Worm (Caenorhabditis elegans) whole organism, early embryonic: Measurements from ENCODE around the gene nhr-198.

ENCODE experiments used
- ama-1 ChIP-seq: fragments of 150-350 bp; optimal IDR thresholded peaks from 2 replicates; lab custom pipeline; 2014
- ceh-13 ChIP-seq: fragments of 200-800 bp; sonication (Bioruptor generic); optimal IDR thresholded peaks from 2 replicates; lab custom pipeline; 2018; ENCODE audit warnings: mild to moderate bottlenecking, missing genetic modification characterization, missing compliant biosample characterization
- ceh-36 ChIP-seq: sonication (generic microtip); optimal IDR thresholded peaks from 2 replicates; lab custom pipeline; 2016; ENCODE audit warnings: missing genetic modification characterization, inconsistent platforms, missing compliant biosample characterization
- flt-1 ChIP-seq: fragments of 200-800 bp; sonication (Bioruptor generic); IDR thresholded peaks from 2 replicates; pipeline ENCODE4 v1.3.6; 2022; ENCODE audit warnings: missing genetic modification characterization, missing compliant biosample characterization
- hmbx-1 ChIP-seq: sonication (generic microtip); optimal IDR thresholded peaks from 2 replicates; lab custom pipeline; 2016; ENCODE audit warnings: mild to moderate bottlenecking, missing genetic modification characterization, missing compliant biosample characterization
- hmg-4 ChIP-seq: fragments of 200-800 bp; sonication (Bioruptor generic); optimal IDR thresholded peaks from 2 replicates; lab custom pipeline; 2018; ENCODE audit warnings: mild to moderate bottlenecking, missing genetic modification characterization, missing compliant biosample characterization
- pes-1 ChIP-seq: fragments of 200-800 bp; sonication (Bioruptor generic); IDR thresholded peaks from 2 replicates; pipeline ENCODE4 v1.3.6; 2022; ENCODE audit warnings: missing genetic modification reagents, missing genetic modification characterization, missing compliant biosample characterization
- scrt-1 ChIP-seq: fragments of 200-800 bp; sonication (Bioruptor generic); IDR thresholded peaks from 2 replicates; pipeline ENCODE4 v1.3.6; 2022; ENCODE audit warnings: missing genetic modification characterization, missing compliant biosample characterization
- sea-1 ChIP-seq: fragments of 200-800 bp; sonication (Bioruptor generic); conservative IDR thresholded peaks from 2 replicates; pipeline ENCODE4 v1.3.6; 2022; ENCODE audit warnings: missing genetic modification characterization, missing compliant biosample characterization
- tbx-11 ChIP-seq: fragments of 200-800 bp; sonication (Bioruptor generic); IDR thresholded peaks from 2 replicates; pipeline ENCODE4 v1.3.6; 2022; ENCODE audit warnings: missing genetic modification characterization, missing compliant biosample characterization
- tra-4 ChIP-seq: sonication (generic microtip); optimal IDR thresholded peaks from 2 replicates; lab custom pipeline; 2017; ENCODE audit warnings: missing genetic modification characterization, missing compliant biosample characterization

DNA sequence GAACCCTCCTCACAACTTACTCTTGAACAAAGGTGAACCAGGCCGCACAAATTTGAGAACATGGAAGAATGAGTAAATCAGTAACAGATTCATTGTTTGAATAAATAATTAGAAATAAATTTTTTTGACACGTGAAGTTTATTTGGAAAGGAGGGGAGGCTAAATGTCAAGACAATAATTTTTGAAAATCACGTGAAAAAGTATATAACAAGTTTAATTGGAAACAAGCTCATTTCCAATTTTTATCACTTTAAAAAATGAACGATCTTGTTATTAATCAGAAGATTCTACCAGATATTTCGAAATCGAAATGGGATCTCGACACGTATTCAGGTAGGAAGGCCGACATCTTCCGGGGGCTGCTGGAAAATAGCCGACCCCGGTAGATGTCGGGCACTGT is 32.8 kb downstream of the nhr-198 start, which contains the start of the genes irld-57 and sfxn-1.3:
- TF ChIP-seq scrt-1 (GFP tag; lab: Robert Waterston, UW): no peak
- no peak for TF ChIP-seq ama-1 (lab: Kevin White, UChicago)
- no peak for TF ChIP-seq pes-1
- no peak for TF ChIP-seq ceh-13
- no peak for TF ChIP-seq hmbx-1 (tag; lab: Kevin White, UChicago)
- TF ChIP-seq tbx-11: no peak
- no peak for TF ChIP-seq tra-4 (tag; lab: Kevin White, UChicago)
- no peak for TF ChIP-seq flt-1 (GFP tag; lab: Robert Waterston, UW)
- TF ChIP-seq sea-1 (GFP tag; lab: Robert Waterston, UW): no peak
- TF ChIP-seq hmg-4 (GFP tag; lab: Kevin White, UChicago): no peak
- TF ChIP-seq ceh-36 (tag; lab: Kevin White, UChicago): no peak
